Worm (Caenorhabditis elegans) whole organism, young adult: Measurements from ENCODE around the gene nas-8.
A peak's percentile ranks its signal among the peaks of the same experiment; 100 is the strongest.

Experiments
- D2030.7 ChIP-seq: fragments of 200-800 bp; sonication (Bioruptor generic); IDR thresholded peaks from 2 replicates; pipeline ENCODE4 v1.3.6; 2022; ENCODE audit warnings: missing genetic modification reagents, missing genetic modification characterization, missing compliant biosample characterization
- Y53G8AR.9 ChIP-seq: fragments of 200-800 bp; sonication (Bioruptor generic); conservative IDR thresholded peaks from 2 replicates; pipeline ENCODE4 v1.3.6; 2022; ENCODE audit warnings: missing genetic modification reagents, missing genetic modification characterization, missing compliant biosample characterization
- Y56A3A.18 ChIP-seq: fragments of 200-800 bp; sonication (Bioruptor generic); IDR thresholded peaks from 2 replicates; pipeline ENCODE4 v1.3.6; 2022; ENCODE audit warnings: missing genetic modification reagents, missing genetic modification characterization, missing compliant biosample characterization
- Y95B8A.8 ChIP-seq: fragments of 200-800 bp; sonication (Bioruptor generic); IDR thresholded peaks from 2 replicates; pipeline ENCODE4 v1.3.6; 2022; ENCODE audit warnings: missing genetic modification reagents, missing genetic modification characterization, missing compliant biosample characterization
- ama-1 ChIP-seq, 3 experiments: fragments of 150-350 bp in 1 of 3; sonication (generic microtip) in 2 of 3; optimal IDR thresholded peaks; 2 replicates each; lab custom pipeline; 2014 to 2018; ENCODE audit warnings: missing biosample characterization in 2 of 3, missing genetic modification characterization in 2 of 3, missing genetic modification reagents in 2 of 3
- atf-7 ChIP-seq: sonication (generic microtip); optimal IDR thresholded peaks from 2 replicates; lab custom pipeline; 2017; ENCODE audit warnings: mild to moderate bottlenecking, missing genetic modification characterization, missing compliant biosample characterization
- attf-3 ChIP-seq: fragments of 200-800 bp; sonication (Bioruptor generic); conservative IDR thresholded peaks from 2 replicates; pipeline ENCODE4 v1.3.6; 2022; ENCODE audit warnings: missing genetic modification reagents, missing genetic modification characterization, missing compliant biosample characterization
- attf-5 ChIP-seq: fragments of 200-800 bp; sonication (Bioruptor generic); optimal IDR thresholded peaks from 2 replicates; lab custom pipeline; 2018; ENCODE audit warnings: mild to moderate bottlenecking, missing genetic modification characterization, missing compliant biosample characterization
- cebp-1 ChIP-seq, 2 experiments: fragments of 200-800 bp in 1 of 2; sonication (Bioruptor generic) in 1 of 2; sonication (generic microtip) in 1 of 2; IDR thresholded peaks in 1 of 2; optimal IDR thresholded peaks in 1 of 2; 2 replicates each; pipeline versions ENCODE4 v1.3.6 to Lab custom; 2017 to 2022; ENCODE audit warnings: missing compliant biosample characterization in 2 of 2, missing genetic modification characterization in 2 of 2, mild to moderate bottlenecking in 1 of 2, missing genetic modification reagents in 1 of 2, moderate library complexity in 1 of 2
- ceh-27 ChIP-seq: fragments of 200-800 bp; sonication (Bioruptor generic); optimal IDR thresholded peaks from 2 replicates; lab custom pipeline; 2018; ENCODE audit warnings: mild to moderate bottlenecking, missing genetic modification characterization, moderate library complexity, missing compliant biosample characterization
- ceh-40 ChIP-seq: fragments of 200-800 bp; sonication (Bioruptor generic); IDR thresholded peaks from 2 replicates; pipeline ENCODE4 v1.3.6; 2022; ENCODE audit warnings: missing genetic modification characterization, missing compliant biosample characterization
- ceh-91 ChIP-seq: fragments of 200-800 bp; sonication (Bioruptor generic); IDR thresholded peaks from 2 replicates; pipeline ENCODE4 v1.3.6; 2022; ENCODE audit warnings: missing genetic modification reagents, missing genetic modification characterization, missing compliant biosample characterization
- egrh-3 ChIP-seq: fragments of 200-800 bp; sonication (Bioruptor generic); IDR thresholded peaks from 2 replicates; pipeline ENCODE4 v1.3.6; 2022; ENCODE audit warnings: missing genetic modification reagents, missing genetic modification characterization, missing compliant biosample characterization
- lin-26 ChIP-seq: fragments of 200-800 bp; sonication (Bioruptor generic); IDR thresholded peaks from 2 replicates; pipeline ENCODE4 v1.3.6; 2022; ENCODE audit warnings: missing genetic modification reagents, missing genetic modification characterization, missing compliant biosample characterization
- lin-40 ChIP-seq: sonication (generic microtip); optimal IDR thresholded peaks from 2 replicates; lab custom pipeline; 2016; ENCODE audit warnings: missing genetic modification characterization, mild to moderate bottlenecking, missing compliant biosample characterization, missing genotype, missing genetic modification reagents
- lin-54 ChIP-seq: fragments of 200-800 bp; sonication (Bioruptor generic); optimal IDR thresholded peaks from 2 replicates; lab custom pipeline; 2018; ENCODE audit warnings: mild to moderate bottlenecking, missing genetic modification characterization, missing compliant biosample characterization
- lsl-1 ChIP-seq: fragments of 200-800 bp; sonication (Bioruptor generic); optimal IDR thresholded peaks from 2 replicates; lab custom pipeline; 2018; ENCODE audit warnings: mild to moderate bottlenecking, missing genetic modification characterization, moderate library complexity, missing compliant biosample characterization
- mcd-1 ChIP-seq: fragments of 200-800 bp; sonication (Bioruptor generic); IDR thresholded peaks from 2 replicates; pipeline ENCODE4 v1.3.6; 2022; ENCODE audit warnings: missing genetic modification reagents, missing genetic modification characterization, missing compliant biosample characterization
- nfyb-1 ChIP-seq: fragments of 200-800 bp; sonication (Bioruptor generic); IDR thresholded peaks from 2 replicates; pipeline ENCODE4 v1.3.6; 2022; ENCODE audit warnings: missing genetic modification reagents, missing genetic modification characterization, missing compliant biosample characterization
- nhr-80 ChIP-seq: sonication (generic microtip); optimal IDR thresholded peaks from 2 replicates; lab custom pipeline; 2016; ENCODE audit warnings: missing genetic modification characterization, missing compliant biosample characterization
- nhr-90 ChIP-seq: sonication (generic microtip); optimal IDR thresholded peaks from 2 replicates; lab custom pipeline; 2016; ENCODE audit warnings: missing genotype, mild to moderate bottlenecking, missing genetic modification characterization, missing compliant biosample characterization
- snpc-1.1 ChIP-seq: sonication (generic microtip); optimal IDR thresholded peaks from 2 replicates; lab custom pipeline; 2017; ENCODE audit warnings: missing genetic modification characterization, mild to moderate bottlenecking, missing compliant biosample characterization, antibody characterized with exemption, moderate library complexity, missing genotype, missing genetic modification reagents; ENCODE audit not compliant: insufficient read depth
- snpc-1.3 ChIP-seq: sonication (generic microtip); optimal IDR thresholded peaks from 2 replicates; lab custom pipeline; 2017; ENCODE audit warnings: missing genetic modification characterization, mild to moderate bottlenecking, missing compliant biosample characterization, antibody characterized with exemption, moderate library complexity, missing genotype, missing genetic modification reagents; ENCODE audit not compliant: insufficient read depth
- snpc-3.4 ChIP-seq: sonication (generic microtip); optimal IDR thresholded peaks from 2 replicates; lab custom pipeline; 2017; ENCODE audit warnings: missing genetic modification characterization, mild to moderate bottlenecking, missing compliant biosample characterization, antibody characterized with exemption, moderate library complexity, missing genotype, missing genetic modification reagents
- snpc-4 ChIP-seq, 5 experiments: fragments of 150-350 bp in 1 of 5; sonication (generic microtip) in 4 of 5; optimal IDR thresholded peaks; 2 replicates each; lab custom pipeline; 2014 to 2018; ENCODE audit warnings: missing genetic modification characterization in 5 of 5, missing biosample characterization in 3 of 5, antibody characterized with exemption in 2 of 5, mild to moderate bottlenecking in 2 of 5, missing compliant biosample characterization in 2 of 5, missing genotype in 2 of 5, moderate library complexity in 2 of 5, missing genetic modification reagents in 1 of 5
- tlf-1 ChIP-seq: fragments of 200-800 bp; sonication (Bioruptor generic); optimal IDR thresholded peaks from 2 replicates; lab custom pipeline; 2018; ENCODE audit warnings: mild to moderate bottlenecking, missing genetic modification characterization, missing compliant biosample characterization
- xnd-1 ChIP-seq: sonication (generic microtip); optimal IDR thresholded peaks from 2 replicates; lab custom pipeline; 2016; ENCODE audit warnings: missing genotype, missing genetic modification reagents, missing genetic modification characterization, missing compliant biosample characterization
- ztf-18 ChIP-seq: sonication (generic microtip); optimal IDR thresholded peaks from 2 replicates; lab custom pipeline; 2016; ENCODE audit warnings: missing genotype, mild to moderate bottlenecking, missing genetic modification characterization, missing compliant biosample characterization
- ztf-25 ChIP-seq: fragments of 200-800 bp; sonication (Bioruptor generic); IDR thresholded peaks from 2 replicates; pipeline ENCODE4 v1.3.6; 2022; ENCODE audit warnings: missing genetic modification reagents, missing genetic modification characterization, missing compliant biosample characterization
- ztf-26 ChIP-seq: sonication (generic microtip); optimal IDR thresholded peaks from 2 replicates; lab custom pipeline; 2017; ENCODE audit warnings: missing genetic modification characterization, missing compliant biosample characterization

The nas-8 gene

DNA sequence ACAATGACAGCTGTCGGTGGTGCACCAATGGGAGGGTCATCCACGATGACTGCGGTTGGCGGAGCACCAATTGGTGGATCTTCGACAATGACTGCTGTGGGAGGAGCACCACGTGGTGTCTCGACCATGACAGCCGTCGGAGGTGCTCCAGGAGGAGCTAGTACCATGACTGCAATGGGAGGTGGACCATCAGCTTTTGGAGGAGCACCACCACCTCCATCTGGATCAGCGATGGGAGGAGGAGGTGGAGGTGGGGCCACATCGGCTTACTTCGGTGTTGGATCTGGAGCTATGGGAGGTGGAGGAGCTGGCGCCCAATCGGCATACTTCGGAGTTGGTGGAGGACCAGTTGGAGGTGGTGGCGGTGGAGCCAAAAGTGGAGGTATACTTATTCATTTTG is 2.4 kb upstream of the nas-8 start:
- TF ChIP-seq egrh-3 (GFP tag; lab: Robert Waterston, UW), result peak; percentile 63; the same call in 1 of the 2 replicates
- TF ChIP-seq, all 124 proteins: peak for 1; not testable (repeated sequence) for 123

DNA sequence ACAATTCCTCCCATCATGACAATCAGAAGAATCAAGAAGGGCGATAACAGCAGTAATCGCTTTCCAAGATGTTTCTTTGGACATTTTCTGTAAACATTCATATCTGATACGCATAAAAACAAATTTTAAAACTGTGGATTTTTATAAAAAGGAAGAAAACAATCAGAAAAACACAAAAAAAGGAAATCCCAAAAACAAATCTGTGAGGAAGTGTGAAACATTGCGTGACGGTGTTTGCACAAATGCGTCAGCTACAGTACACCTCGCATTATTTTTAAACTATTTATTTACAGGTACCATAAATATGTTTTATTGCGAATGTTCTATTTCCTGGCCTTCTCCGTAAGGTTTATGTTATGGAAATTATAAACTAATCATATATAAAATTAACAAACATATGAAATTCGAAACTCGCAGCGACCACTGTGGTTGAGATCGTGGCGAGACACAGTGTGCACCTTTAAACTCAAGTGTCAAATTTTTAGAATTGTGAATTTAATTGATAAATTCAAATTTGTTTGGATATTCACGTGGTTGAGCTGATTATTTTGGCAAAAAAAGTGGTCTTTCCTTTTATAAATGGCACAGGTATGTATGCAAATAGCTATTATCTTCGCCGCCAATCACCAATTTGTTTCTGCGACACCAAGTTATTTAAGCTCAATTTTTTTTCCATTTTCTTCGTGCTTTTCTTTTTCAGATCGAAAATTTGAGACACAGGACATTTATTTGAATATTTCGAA is 6.8 kb downstream of the nas-8 start, which contains the start of the genes C34D4.10 and str-48:
C34D4.10 (minus strand) TSS at position 101 of the 743 bp plus-strand sequence.
str-48 (plus strand) TSS at position 693 of the 743 bp plus-strand sequence.
- TF ChIP-seq D2030.7 (GFP tag; lab: Robert Waterston, UW) (no peak), lsl-1 (peak; percentile 66), ceh-91 (no peak)

DNA sequence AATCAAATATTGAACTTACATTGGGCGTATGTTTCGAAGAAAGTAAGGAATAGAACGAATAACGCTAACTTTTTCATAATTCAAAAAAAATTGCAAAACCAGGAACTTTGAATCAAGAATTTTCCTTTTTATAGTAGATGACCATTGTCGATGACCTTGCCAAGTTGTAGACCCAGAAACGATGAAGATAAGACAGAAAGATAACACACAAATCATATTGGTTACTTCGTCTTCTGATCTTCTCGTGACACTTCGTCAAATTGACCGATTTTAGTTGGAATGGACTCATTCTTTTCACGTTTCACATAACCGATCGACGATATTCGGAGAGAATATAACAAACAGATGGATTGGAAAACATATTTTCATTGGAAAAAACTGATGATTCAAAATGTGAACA is 17.1 kb downstream of the nas-8 start, which contains the start of gene grsp-3:
grsp-3 (minus strand) TSS at position 149 of the 400 bp plus-strand sequence.
- TF ChIP-seq lin-26 (GFP tag; lab: Robert Waterston, UW) (no peak), ama-1 (optimal IDR thresholded peaks at IDR 0.05; lab: Kevin White, UChicago) (no peak), ama-1 (GFP tag; optimal IDR thresholded peaks at IDR 0.05; lab: Kevin White, UChicago) (peak in 1 of 2 experiments; percentile 20), Y53G8AR.9 (GFP tag; lab: Robert Waterston, UW) (no peak), lin-40 (tag; lab: Kevin White, UChicago) (no peak), ceh-27 (GFP tag; lab: Kevin White, UChicago) (no peak)

DNA sequence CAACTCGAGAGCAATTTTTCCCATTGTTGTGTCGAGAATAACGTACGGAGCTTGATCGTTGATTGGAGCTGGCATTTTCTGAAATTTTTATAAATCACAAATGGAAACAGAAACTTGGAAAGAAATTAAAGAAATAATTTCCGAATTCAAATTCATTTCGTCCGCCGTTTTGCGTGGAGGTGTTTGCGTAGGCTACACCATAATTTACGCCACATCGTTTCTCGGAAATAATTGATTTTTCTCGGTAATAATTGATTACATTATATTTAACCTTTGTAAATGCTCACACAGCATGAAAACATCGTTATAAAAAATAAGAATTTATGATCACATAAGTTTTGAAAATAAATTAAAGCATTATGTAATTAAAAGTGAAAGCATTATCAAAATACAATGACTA is 18.4 kb downstream of the nas-8 start, which contains the start of gene cyn-12:
cyn-12 (minus strand) TSS at position 78 of the 400 bp plus-strand sequence.
- TF ChIP-seq Y95B8A.8 (GFP tag; lab: Robert Waterston, UW) (no peak), snpc-4 (GFP tag; optimal IDR thresholded peaks at IDR 0.05; lab: Kevin White, UChicago) (no peak), snpc-4 (tag; optimal IDR thresholded peaks at IDR 0.05; lab: Kevin White, UChicago) (peak in 1 of 4 experiments; percentile 3), nhr-90 (tag; lab: Kevin White, UChicago) (no peak), lin-54 (peak; percentile 23), attf-3 (GFP tag; lab: Robert Waterston, UW) (no peak), snpc-1.3 (no peak), ztf-26 (tag; lab: Kevin White, UChicago) (no peak), attf-5 (peak; percentile 16)

DNA sequence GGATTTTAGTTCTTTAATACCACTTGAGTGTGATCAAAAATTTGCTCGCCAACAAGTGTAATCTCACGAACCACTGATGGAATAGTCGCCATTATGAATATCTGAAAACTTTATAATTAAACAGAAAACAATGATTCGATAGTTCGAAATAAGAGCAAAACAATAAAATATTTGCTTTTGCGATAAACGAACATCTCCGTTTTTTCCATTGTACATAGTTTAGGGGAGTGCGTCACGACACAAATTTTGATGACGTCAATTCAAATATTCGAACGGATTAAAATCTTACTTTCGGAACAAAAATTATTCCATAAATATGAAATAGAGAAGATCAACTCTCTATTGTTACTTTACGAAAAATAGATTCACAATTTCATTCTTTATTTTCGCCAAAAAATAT is 19.3 kb downstream of the nas-8 start, which contains the start of gene mutd-1:
mutd-1 (minus strand) TSS at position 101 of the 400 bp plus-strand sequence.
- TF ChIP-seq nfyb-1 (GFP tag; lab: Robert Waterston, UW), result 0 out of 2 replicates have a peak, but pooled peaks have one; percentile 15
- TF ChIP-seq snpc-1.1 (tag; lab: Kevin White, UChicago), result no peak
- TF ChIP-seq, all 124 proteins: peak for 1

DNA sequence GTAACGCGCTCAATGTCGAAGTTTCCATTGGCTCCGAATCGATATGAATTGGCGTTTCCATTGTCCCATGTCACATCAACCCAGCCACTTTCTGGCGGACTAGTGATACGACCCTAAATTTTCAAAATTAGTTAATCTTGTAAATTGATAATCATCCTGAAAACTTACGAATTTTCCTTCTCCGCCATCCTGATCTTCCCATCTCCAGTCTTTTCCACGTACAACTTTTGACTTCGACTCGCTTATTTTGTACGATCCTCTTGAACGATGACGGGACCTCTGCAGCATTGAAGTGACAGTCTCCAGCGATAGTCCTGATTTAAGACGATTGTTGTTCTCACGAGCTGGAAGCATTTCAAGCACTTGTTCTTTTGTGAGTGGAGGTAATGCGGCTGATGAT is 24.4 kb downstream of the nas-8 start:
- TF ChIP-seq tlf-1 (no peak), ceh-40 (no peak), xnd-1 (tag; lab: Kevin White, UChicago) (no peak), attf-5 (no peak), mcd-1 (GFP tag; lab: Robert Waterston, UW) (no peak), cebp-1 (GFP tag; IDR thresholded peaks at IDR 0.05; lab: Robert Waterston, UW) (no peak), cebp-1 (tag; optimal IDR thresholded peaks at IDR 0.05; lab: Kevin White, UChicago) (no peak), ztf-18 (tag; lab: Kevin White, UChicago) (no peak), atf-7 (tag; lab: Kevin White, UChicago) (no peak), nhr-80 (tag; lab: Kevin White, UChicago) (no peak), Y56A3A.18 (GFP tag; lab: Robert Waterston, UW) (no peak), snpc-3.4 (tag; lab: Kevin White, UChicago) (no peak), ztf-25 (GFP tag; lab: Robert Waterston, UW) (no peak)
- TF ChIP-seq, all 124 proteins: peak for 0
